Fruit fly (Drosophila melanogaster): ENCODE measurements around the gene Or71a.

DNA sequence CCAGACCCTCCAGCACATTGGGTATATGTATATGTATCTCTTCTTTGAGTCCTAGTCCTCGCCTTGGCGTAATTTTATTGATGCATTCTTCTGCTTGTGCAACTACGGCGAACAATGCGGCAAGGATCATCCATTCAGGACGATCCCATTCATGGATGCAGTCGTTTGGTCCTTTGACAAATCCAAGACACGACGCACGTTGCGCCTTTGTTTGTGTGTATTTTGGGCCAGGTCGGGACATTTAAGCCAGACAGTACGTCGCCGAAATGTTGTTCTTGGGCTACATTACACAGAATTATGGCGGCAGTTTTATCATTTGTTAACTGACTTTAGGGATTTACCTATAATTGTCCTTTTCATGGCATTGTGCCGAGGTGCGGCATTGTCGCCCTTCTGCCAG is 33.1 kb downstream of the Or71a start:
- TF ChIP-seq Sin3A (optimal IDR thresholded peaks at IDR 0.05) (no peak), h (optimal IDR thresholded peaks at IDR 0.05) (no peak), psq (optimal IDR thresholded peaks at IDR 0.05) (no peak), ttk (optimal IDR thresholded peaks at IDR 0.05) (no peak), insv (optimal IDR thresholded peaks at IDR 0.05) (no peak)
